Worm (Caenorhabditis elegans): ENCODE data around the gene F37C12.10.

The F37C12.10 gene

ce11 chrIII:7158709-7159108 is 29.5 kb downstream of the F37C12.10 start, which contains the start of gene nuo-4:
nuo-4 (minus strand) TSS chrIII:7158809.
- peak; percentile 28 for TF ChIP-seq ama-1 (optimal IDR thresholded peaks at IDR 0.05)
- no peak for TF ChIP-seq lin-13 (GFP tag; optimal IDR thresholded peaks at IDR 0.05)

- TF ChIP-seq daf-8 (GFP tag; IDR thresholded peaks at IDR 0.05) (no peak), ZK337.2 (GFP tag; IDR thresholded peaks at IDR 0.05) (no peak), lir-3 (tag; optimal IDR thresholded peaks at IDR 0.05) (peak; percentile 40), madf-5 (GFP tag; IDR thresholded peaks at IDR 0.05) (no peak), zag-1 (tag; optimal IDR thresholded peaks at IDR 0.05) (no peak), mes-2 (tag; optimal IDR thresholded peaks at IDR 0.05; ENCODE audit: poor library complexity, severe bottlenecking) (peak; percentile 85), mdt-29 (GFP tag; IDR thresholded peaks at IDR 0.05) (peak; percentile 77), lin-29 (GFP tag; IDR thresholded peaks at IDR 0.05) (0 out of 2 replicates have a peak, but pooled peaks have one; percentile 18), fkh-10 (GFP tag; optimal IDR thresholded peaks at IDR 0.05) (peak; percentile 96), nhr-28 (tag; optimal IDR thresholded peaks at IDR 0.05) (peak; percentile 92), nhr-10 (tag; optimal IDR thresholded peaks at IDR 0.05) (peak; percentile 75), spr-3 (GFP tag; optimal IDR thresholded peaks at IDR 0.05) (peak; percentile 20), lin-38 (GFP tag; IDR thresholded peaks at IDR 0.05) (peak; percentile 69), unc-39 (tag; optimal IDR thresholded peaks at IDR 0.05) (no peak), zfp-3 (GFP tag; conservative IDR thresholded peaks at IDR 0.05) (0 out of 2 replicates have a peak, but pooled peaks have one; percentile 46), lim-7 (GFP tag; IDR thresholded peaks at IDR 0.05) (no peak), lsy-2 (tag; optimal IDR thresholded peaks at IDR 0.05) (peak; percentile 88 to 90), Y105C5A.15 (GFP tag; IDR thresholded peaks at IDR 0.05) (no peak), F49E8.2 (tag; optimal IDR thresholded peaks at IDR 0.05; ENCODE audit: borderline replicate concordance) (no peak), spr-1 (tag; optimal IDR thresholded peaks at IDR 0.05) (peak; percentile 77), nhr-25 (tag; optimal IDR thresholded peaks at IDR 0.05; ENCODE audit: borderline replicate concordance, insufficient read depth) (peak; percentile 83), madf-9 (GFP tag; conservative IDR thresholded peaks at IDR 0.05) (peak; percentile 50; the same call in 1 of the 2 replicates), aha-1 (tag) (peak; percentile 93), fos-1 (tag; optimal IDR thresholded peaks at IDR 0.05) (peak; percentile 57), zip-2 (tag; optimal IDR thresholded peaks at IDR 0.05) (peak; percentile 59), F10B5.3 (tag; optimal IDR thresholded peaks at IDR 0.05) (no peak), ces-1 (GFP tag; optimal IDR thresholded peaks at IDR 0.05) (peak; percentile 13), dpl-1 (GFP tag; optimal IDR thresholded peaks at IDR 0.05) (peak; percentile 74), ceh-28 (tag; optimal IDR thresholded peaks at IDR 0.05) (peak; percentile 27), snpc-4 (tag; optimal IDR thresholded peaks at IDR 0.05) (no peak), F26F4.8 (GFP tag; conservative IDR thresholded peaks at IDR 0.05) (no peak), nhr-237 (tag; optimal IDR thresholded peaks at IDR 0.05) (peak; percentile 2), saeg-2 (GFP tag; IDR thresholded peaks at IDR 0.05) (peak; percentile 83), aly-2 (tag; optimal IDR thresholded peaks at IDR 0.05) (no peak), nhr-77 (tag; optimal IDR thresholded peaks at IDR 0.05) (peak; percentile 34), T20F7.1 (GFP tag; optimal IDR thresholded peaks at IDR 0.05) (peak; percentile 77), hlh-11 (tag; optimal IDR thresholded peaks at IDR 0.05) (peak; percentile 97), cey-2 (tag; optimal IDR thresholded peaks at IDR 0.05; ENCODE audit: borderline replicate concordance, insufficient read depth) (no peak), dmd-6 (GFP tag; IDR thresholded peaks at IDR 0.05) (peak; percentile 90), rbr-2 (tag; optimal IDR thresholded peaks at IDR 0.05) (peak; percentile 92), ceh-44 (GFP tag; IDR thresholded peaks at IDR 0.05) (no peak), gei-8 (GFP tag; optimal IDR thresholded peaks at IDR 0.05) (peak; percentile 85), mxl-3 (GFP tag; optimal IDR thresholded peaks at IDR 0.05) (peak; percentile 66), daf-12 (tag; optimal IDR thresholded peaks at IDR 0.05) (no peak), daf-16 (GFP tag; optimal IDR thresholded peaks at IDR 0.05) (peak; percentile 52 to 75), daf-16 (tag; optimal IDR thresholded peaks at IDR 0.05) (peak; percentile 82), lin-13 (GFP tag; optimal IDR thresholded peaks at IDR 0.05) (no peak), ceh-62 (tag; optimal IDR thresholded peaks at IDR 0.05) (no peak), mep-1 (tag; optimal IDR thresholded peaks at IDR 0.05) (peak; percentile 94)
Measured at ce11 chrIII:7155631-7156030, 32.6 kb downstream of the F37C12.10 start.
